Worm (Caenorhabditis elegans) whole organism, late embryonic: ENCODE results near the gene F47G3.3.

Source experiments
- ama-1 ChIP-seq: fragments of 150-350 bp; optimal IDR thresholded peaks from 2 replicates; lab custom pipeline; 2014
- ceh-18 ChIP-seq: sonication (generic microtip); optimal IDR thresholded peaks from 2 replicates; lab custom pipeline; 2016; ENCODE audit warnings: missing genetic modification characterization, missing compliant biosample characterization
- ceh-9 ChIP-seq: sonication (generic microtip); optimal IDR thresholded peaks from 2 replicates; lab custom pipeline; 2016; ENCODE audit warnings: mild to moderate bottlenecking, missing genetic modification characterization, inconsistent platforms, missing compliant biosample characterization
- fkh-10 ChIP-seq: fragments of 150-350 bp; optimal IDR thresholded peaks from 2 replicates; lab custom pipeline; 2014; ENCODE audit warnings: missing biosample characterization, missing genetic modification reagents, missing genetic modification characterization
- lim-6 ChIP-seq: sonication (generic microtip); optimal IDR thresholded peaks from 2 replicates; lab custom pipeline; 2016; ENCODE audit warnings: missing genetic modification characterization, missing compliant biosample characterization
- madf-2 ChIP-seq: sonication (generic microtip); optimal IDR thresholded peaks from 2 replicates; lab custom pipeline; 2017; ENCODE audit warnings: missing genetic modification characterization, missing compliant biosample characterization
- nfya-1 ChIP-seq: sonication (generic microtip); optimal IDR thresholded peaks from 2 replicates; lab custom pipeline; 2017; ENCODE audit warnings: missing genetic modification characterization, mild to moderate bottlenecking, missing compliant biosample characterization, antibody characterized with exemption, moderate library complexity
- nhr-11 ChIP-seq: fragments of 150-350 bp; optimal IDR thresholded peaks from 2 replicates; lab custom pipeline; 2014; ENCODE audit warnings: missing biosample characterization, missing genetic modification characterization
- pag-3 ChIP-seq: sonication (generic microtip); optimal IDR thresholded peaks from 2 replicates; lab custom pipeline; 2016; ENCODE audit warnings: missing compliant biosample characterization, missing genetic modification characterization, borderline replicate concordance
- pha-4 ChIP-seq: fragments of 150-350 bp; optimal IDR thresholded peaks from 2 replicates; lab custom pipeline; 2018; ENCODE audit warnings: missing biosample characterization, missing genetic modification reagents, missing genetic modification characterization
- rnt-1 ChIP-seq: sonication (generic microtip); optimal IDR thresholded peaks from 2 replicates; lab custom pipeline; 2016; ENCODE audit warnings: missing genetic modification characterization, missing compliant biosample characterization
- sox-2 ChIP-seq: fragments of 200-800 bp; sonication (Bioruptor generic); IDR thresholded peaks from 2 replicates; pipeline ENCODE4 v1.3.6; 2022; ENCODE audit warnings: missing genetic modification reagents, missing genetic modification characterization, missing compliant biosample characterization
- unc-55 ChIP-seq: sonication (generic microtip); optimal IDR thresholded peaks from 2 replicates; lab custom pipeline; 2017; ENCODE audit warnings: missing biosample characterization, missing genetic modification reagents, missing genetic modification characterization
- unc-86 ChIP-seq: sonication (generic microtip); optimal IDR thresholded peaks from 2 replicates; lab custom pipeline; 2016; ENCODE audit warnings: missing genetic modification characterization, missing compliant biosample characterization

ce11 chrX:2344666-2345065 lies 31.1 kb upstream of the F47G3.3 start, which contains the start of gene nlp-2:
- TF ChIP-seq madf-2 (tag; lab: Kevin White, UChicago) = no peak
- TF ChIP-seq pha-4 = no peak
- TF ChIP-seq rnt-1 (tag; lab: Kevin White, UChicago) = no peak
- TF ChIP-seq ama-1 = no peak
- TF ChIP-seq sox-2 = no peak
- TF ChIP-seq ceh-9 (tag; lab: Kevin White, UChicago) = no peak
- TF ChIP-seq unc-55 (GFP tag; lab: Kevin White, UChicago) = no peak
- no peak for TF ChIP-seq nhr-11 (tag; lab: Kevin White, UChicago)
- TF ChIP-seq pag-3 (tag; lab: Kevin White, UChicago) = no peak
- no peak for TF ChIP-seq ceh-18 (tag; lab: Kevin White, UChicago)
- no peak for TF ChIP-seq lim-6 (tag; lab: Kevin White, UChicago)
- TF ChIP-seq unc-86 (tag; lab: Kevin White, UChicago) = no peak
- TF ChIP-seq fkh-10 (GFP tag; lab: Kevin White, UChicago) = no peak
- TF ChIP-seq nfya-1 = no peak
